Worm (Caenorhabditis elegans): Measurements from ENCODE around the gene mon-2.

The mon-2 gene

ce11 chrIV:12078907-12079523 is 17.6 kb upstream of the mon-2 start, which contains the start of gene lex-1 (continued):
- no peak for TF ChIP-seq nhr-28 (tag; optimal IDR thresholded peaks at IDR 0.05)
- TF ChIP-seq skn-1 (tag; optimal IDR thresholded peaks at IDR 0.05) = peak; percentile 37
- TF ChIP-seq nhr-85 (tag) = no peak
- TF ChIP-seq sptf-1 (tag; optimal IDR thresholded peaks at IDR 0.05) = no peak
- peak; percentile 38 for TF ChIP-seq nhr-20 (tag; optimal IDR thresholded peaks at IDR 0.05)
- no peak for TF ChIP-seq fos-1 (tag; optimal IDR thresholded peaks at IDR 0.05)
- peak in 1 of 2 experiments; percentile 76 for TF ChIP-seq mdl-1 (tag; optimal IDR thresholded peaks at IDR 0.05)
- no peak for TF ChIP-seq unc-130 (tag; optimal IDR thresholded peaks at IDR 0.05)
- no peak for TF ChIP-seq nhr-19 (GFP tag; conservative IDR thresholded peaks at IDR 0.05)
- no peak for TF ChIP-seq elt-2 (tag; optimal IDR thresholded peaks at IDR 0.05)
- no peak for TF ChIP-seq lin-13 (GFP tag; optimal IDR thresholded peaks at IDR 0.05)
- TF ChIP-seq fkh-8 (tag; optimal IDR thresholded peaks at IDR 0.05) = peak; percentile 21
- peak; percentile 37 for TF ChIP-seq C16A3.4 (tag; optimal IDR thresholded peaks at IDR 0.05)
- no peak for TF ChIP-seq mab-9 (GFP tag; IDR thresholded peaks at IDR 0.05)
- no peak for TF ChIP-seq jun-1 (tag; optimal IDR thresholded peaks at IDR 0.05)
- peak; percentile 61 to 86 (median 80) for TF ChIP-seq dpl-1 (GFP tag; optimal IDR thresholded peaks at IDR 0.05)
- peak; percentile 50 for TF ChIP-seq nhr-71 (tag; optimal IDR thresholded peaks at IDR 0.05)
- no peak for TF ChIP-seq alr-1 (tag; optimal IDR thresholded peaks at IDR 0.05; ENCODE audit: borderline replicate concordance)
- TF ChIP-seq ceh-90 (tag; optimal IDR thresholded peaks at IDR 0.05) = no peak
- TF ChIP-seq nhr-90 (tag; optimal IDR thresholded peaks at IDR 0.05; ENCODE audit: poor library complexity) = no peak
- TF ChIP-seq ceh-88 (GFP tag; IDR thresholded peaks at IDR 0.05) = no peak
- no peak for TF ChIP-seq ztf-11 (tag; optimal IDR thresholded peaks at IDR 0.05)
- TF ChIP-seq ets-5 (GFP tag; IDR thresholded peaks at IDR 0.05) = no peak
- peak; percentile 29 to 72 for TF ChIP-seq lsy-2 (tag; optimal IDR thresholded peaks at IDR 0.05)
- TF ChIP-seq grh-1 (GFP tag; IDR thresholded peaks at IDR 0.05) = no peak
- no peak for TF ChIP-seq ces-1 (GFP tag; optimal IDR thresholded peaks at IDR 0.05)
- no peak for TF ChIP-seq hlh-17 (GFP tag; optimal IDR thresholded peaks at IDR 0.05; ENCODE audit: borderline replicate concordance)
- peak; percentile 14 for TF ChIP-seq C04F5.9 (tag; optimal IDR thresholded peaks at IDR 0.05)
- no peak for TF ChIP-seq dsc-1 (tag; optimal IDR thresholded peaks at IDR 0.05)
- TF ChIP-seq sup-37 (GFP tag; optimal IDR thresholded peaks at IDR 0.05) = no peak
- TF ChIP-seq lin-15B (tag; optimal IDR thresholded peaks at IDR 0.05) = peak; percentile 71
- no peak for TF ChIP-seq hpl-2 (GFP tag; optimal IDR thresholded peaks at IDR 0.05)
- TF ChIP-seq isw-1 (GFP tag; IDR thresholded peaks at IDR 0.05) = no peak
- TF ChIP-seq vab-15 (tag; optimal IDR thresholded peaks at IDR 0.05) = no peak
- TF ChIP-seq aly-2 (tag; optimal IDR thresholded peaks at IDR 0.05) = no peak
- no peak for TF ChIP-seq snpc-4 (tag; optimal IDR thresholded peaks at IDR 0.05)
- TF ChIP-seq xbp-1 (tag; optimal IDR thresholded peaks at IDR 0.05) = peak; percentile 36
- no peak for TF ChIP-seq nhr-76 (tag; optimal IDR thresholded peaks at IDR 0.05)
- TF ChIP-seq zag-1 (tag; optimal IDR thresholded peaks at IDR 0.05) = no peak
- no peak for TF ChIP-seq ceh-8 (GFP tag; optimal IDR thresholded peaks at IDR 0.05)
- no peak for TF ChIP-seq aha-1 (tag; optimal IDR thresholded peaks at IDR 0.05)
- TF ChIP-seq zip-4 (GFP tag; optimal IDR thresholded peaks at IDR 0.05) = no peak
- TF ChIP-seq ceh-82 (tag; optimal IDR thresholded peaks at IDR 0.05) = peak in 1 of 3 experiments; percentile 22
- TF ChIP-seq efl-1 (optimal IDR thresholded peaks at IDR 0.05) = peak; percentile 18 to 79
- peak; percentile 85 to 98 for TF ChIP-seq efl-1 (GFP tag; optimal IDR thresholded peaks at IDR 0.05 in 1 of 2)
- peak; percentile 56 for TF ChIP-seq mep-1 (tag; optimal IDR thresholded peaks at IDR 0.05)
- no peak for TF ChIP-seq lin-39 (tag; optimal IDR thresholded peaks at IDR 0.05)
- no peak for TF ChIP-seq irx-1 (tag; optimal IDR thresholded peaks at IDR 0.05)
- no peak for TF ChIP-seq hlh-4 (tag; optimal IDR thresholded peaks at IDR 0.05)
- TF ChIP-seq egl-13 (tag; optimal IDR thresholded peaks at IDR 0.05) = no peak
- TF ChIP-seq lin-35 (GFP tag; optimal IDR thresholded peaks at IDR 0.05) = peak; percentile 80 to 92
- TF ChIP-seq nhr-84 (tag; optimal IDR thresholded peaks at IDR 0.05) = no peak
- TF ChIP-seq egl-27 (tag; optimal IDR thresholded peaks at IDR 0.05) = no peak
